Worm (Caenorhabditis elegans) whole organism, L2 larva: ENCODE data around the gene srbc-37.
A peak's percentile ranks its signal among the peaks of the same experiment; 100 is the strongest.

ENCODE experiments used
- R02D3.7 ChIP-seq: fragments of 150-350 bp; optimal IDR thresholded peaks from 2 replicates; lab custom pipeline; 2014; ENCODE audit warnings: missing biosample characterization, missing genetic modification characterization
- ama-1 ChIP-seq: fragments of 150-350 bp; optimal IDR thresholded peaks from 2 replicates; lab custom pipeline; 2018; ENCODE audit warnings: inconsistent platforms
- crh-2 ChIP-seq: sonication (generic microtip); optimal IDR thresholded peaks from 2 replicates; lab custom pipeline; 2017; ENCODE audit warnings: missing biosample characterization, missing genetic modification characterization
- nhr-11 ChIP-seq: fragments of 150-350 bp; optimal IDR thresholded peaks from 2 replicates; lab custom pipeline; 2014; ENCODE audit warnings: missing biosample characterization, missing genetic modification characterization
- nhr-237 ChIP-seq: fragments of 150-350 bp; optimal IDR thresholded peaks from 2 replicates; lab custom pipeline; 2014; ENCODE audit warnings: missing biosample characterization, missing genetic modification characterization
- unc-39 ChIP-seq: fragments of 150-350 bp; optimal IDR thresholded peaks from 2 replicates; lab custom pipeline; 2014; ENCODE audit warnings: missing biosample characterization, missing genetic modification characterization

DNA sequence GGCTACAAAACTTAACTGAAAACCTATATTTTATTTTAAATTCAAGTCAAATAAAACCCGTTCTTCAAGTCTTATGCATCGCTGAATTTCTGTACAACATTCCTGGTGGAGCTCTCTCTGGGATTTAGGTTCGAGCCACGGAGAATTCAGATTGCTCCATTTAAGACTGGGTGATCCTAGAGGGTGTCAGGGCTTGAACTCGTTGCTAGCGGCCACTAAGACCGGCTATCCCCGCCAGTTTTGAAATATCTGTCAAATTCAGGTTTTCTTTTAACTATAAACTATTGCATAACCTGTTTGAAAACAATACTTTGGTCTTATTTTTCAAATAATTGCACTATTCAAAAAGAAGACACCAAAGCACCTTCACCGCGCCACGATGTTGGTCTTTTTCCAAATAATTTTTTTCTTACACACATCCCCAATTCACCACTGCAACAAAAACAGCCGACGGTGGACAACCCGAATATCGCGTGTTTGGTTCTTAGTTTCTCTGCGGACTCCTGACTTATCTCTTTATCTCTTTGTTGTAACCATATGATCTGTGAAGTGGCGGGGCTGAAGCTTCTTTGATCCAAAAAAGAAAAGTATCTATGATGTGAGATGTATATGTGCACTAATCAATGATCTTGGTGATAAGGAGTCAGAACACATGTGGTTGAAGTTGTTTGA lies 26.6 kb downstream of the srbc-37 start:
- TF ChIP-seq nhr-11 (tag; lab: Kevin White, UChicago) (no peak), R02D3.7 (tag; lab: Kevin White, UChicago) (no peak), ama-1 (lab: Kevin White, UChicago) (peak; percentile 74), nhr-237 (tag; lab: Kevin White, UChicago) (no peak), crh-2 (tag; lab: Kevin White, UChicago) (peak; percentile 65), unc-39 (tag; lab: Kevin White, UChicago) (no peak)
